Worm (Caenorhabditis elegans): ENCODE measurements around the gene shk-1.

- TF ChIP-seq ama-1 (optimal IDR thresholded peaks at IDR 0.05) (no peak), ama-1 (GFP tag; optimal IDR thresholded peaks at IDR 0.05) (no peak), die-1 (tag; optimal IDR thresholded peaks at IDR 0.05) (no peak), B0035.1 (tag; optimal IDR thresholded peaks at IDR 0.05) (no peak), B0261.1 (tag; optimal IDR thresholded peaks at IDR 0.05) (no peak)
Measured at ce11 chrII:9735785-9736184, 22.2 kb upstream of the shk-1 start.
